Fruit fly (Drosophila melanogaster): ENCODE data around the gene loh.

The loh gene

dm6 chr2L:10426534-10427048 is 15.7 kb upstream of the loh start, which contains the start of the genes SmB and KdelR (continued):
- peak; percentile 87 for TF ChIP-seq CG14710 (tag; optimal IDR thresholded peaks at IDR 0.05)
- peak; percentile 68 for TF ChIP-seq ato (GFP tag; IDR thresholded peaks at IDR 0.05; ENCODE audit: partially characterized antibody)
- no peak for TF ChIP-seq Lpt (GFP tag; optimal IDR thresholded peaks at IDR 0.05)
- TF ChIP-seq CG30403 (GFP tag; optimal IDR thresholded peaks at IDR 0.05): peak; percentile 44
- no peak for TF ChIP-seq Dek (tag; optimal IDR thresholded peaks at IDR 0.05)
- no peak; the same call in 1 of the 2 replicates for TF ChIP-seq ssp (GFP tag; IDR thresholded peaks at IDR 0.05)
- peak; percentile 25 for TF ChIP-seq pfk (GFP tag; optimal IDR thresholded peaks at IDR 0.05)
- TF ChIP-seq CG10147 (GFP tag; optimal IDR thresholded peaks at IDR 0.05): no peak
- peak; percentile 40 for TF ChIP-seq gcm (GFP tag; optimal IDR thresholded peaks at IDR 0.05)
- no peak for TF ChIP-seq chm (GFP tag; IDR thresholded peaks at IDR 0.05)
- TF ChIP-seq zfh1 (GFP tag; IDR thresholded peaks at IDR 0.05): peak; percentile 6; the same call in 1 of the 3 replicates
- TF ChIP-seq HHEX (GFP tag; optimal IDR thresholded peaks at IDR 0.05): no peak
- no peak for TF ChIP-seq CG7372 (GFP tag; IDR thresholded peaks at IDR 0.05)
- TF ChIP-seq GATAe (GFP tag; conservative IDR thresholded peaks at IDR 0.05): no peak
- TF ChIP-seq Rfx (GFP tag; IDR thresholded peaks at IDR 0.05): no peak
- no peak for TF ChIP-seq Optix (GFP tag; IDR thresholded peaks at IDR 0.05)
- peak; percentile 18; the same call in 1 of the 2 replicates for TF ChIP-seq Adf1 (GFP tag; IDR thresholded peaks at IDR 0.05)
- peak; percentile 91 for TF ChIP-seq Dll (GFP tag; IDR thresholded peaks at IDR 0.05; ENCODE audit: partially characterized antibody)
- TF ChIP-seq Six4 (GFP tag; optimal IDR thresholded peaks at IDR 0.05): no peak
- no peak for TF ChIP-seq CG7928 (GFP tag; optimal IDR thresholded peaks at IDR 0.05)
- TF ChIP-seq slbo (GFP tag; IDR thresholded peaks at IDR 0.05): peak; percentile 26; the same call in 1 of the 2 replicates
- TF ChIP-seq Bgb (GFP tag; IDR thresholded peaks at IDR 0.05; ENCODE audit: partially characterized antibody): peak; percentile 80
- TF ChIP-seq ranshi (GFP tag; IDR thresholded peaks at IDR 0.05): no peak
- TF ChIP-seq Ravus (GFP tag; IDR thresholded peaks at IDR 0.05): no peak
- TF ChIP-seq amos (GFP tag; IDR thresholded peaks at IDR 0.05; ENCODE audit: partially characterized antibody): peak; percentile 67; the same call in 1 of the 2 replicates
- no peak for TF ChIP-seq ERR (GFP tag; optimal IDR thresholded peaks at IDR 0.05)
- TF ChIP-seq Doc3 (GFP tag; IDR thresholded peaks at IDR 0.05; ENCODE audit: partially characterized antibody): peak; percentile 57; the same call in 1 of the 3 replicates
- TF ChIP-seq BtbVII (GFP tag; optimal IDR thresholded peaks at IDR 0.05): peak; percentile 11
- TF ChIP-seq zf30C (GFP tag; optimal IDR thresholded peaks at IDR 0.05): no peak
- TF ChIP-seq ATbp (GFP tag; optimal IDR thresholded peaks at IDR 0.05): no peak
- peak; percentile 40 for TF ChIP-seq CG8290 (GFP tag; optimal IDR thresholded peaks at IDR 0.05)
- peak in 1 of 2 experiments; percentile 53 for TF ChIP-seq CG8290 (tag; optimal IDR thresholded peaks at IDR 0.05)
- no peak for TF ChIP-seq Sry-β (GFP tag; optimal IDR thresholded peaks at IDR 0.05)
- TF ChIP-seq CG13424 (tag; optimal IDR thresholded peaks at IDR 0.05): peak; percentile 7
- peak; percentile 80 for TF ChIP-seq Dref (GFP tag; IDR thresholded peaks at IDR 0.05)
- TF ChIP-seq CG1832 (GFP tag; optimal IDR thresholded peaks at IDR 0.05): no peak
- TF ChIP-seq lola (GFP tag; optimal IDR thresholded peaks at IDR 0.05): peak in 1 of 3 experiments; percentile 19
- TF ChIP-seq CG8388 (GFP tag; optimal IDR thresholded peaks at IDR 0.05): peak; percentile 21
- TF ChIP-seq CG9797 (GFP tag; optimal IDR thresholded peaks at IDR 0.05): peak; percentile 56
- no peak for TF ChIP-seq sisA (GFP tag; IDR thresholded peaks at IDR 0.05)
- TF ChIP-seq CG15514 (GFP tag; optimal IDR thresholded peaks at IDR 0.05): peak; percentile 66
- peak; percentile 83 for TF ChIP-seq Ets97D (GFP tag; optimal IDR thresholded peaks at IDR 0.05)
- no peak for TF ChIP-seq emc (GFP tag; optimal IDR thresholded peaks at IDR 0.05)
- no peak for TF ChIP-seq CG34376 (GFP tag; optimal IDR thresholded peaks at IDR 0.05)
- no peak for TF ChIP-seq seq (GFP tag; IDR thresholded peaks at IDR 0.05)
- no peak for TF ChIP-seq H2.0 (GFP tag; IDR thresholded peaks at IDR 0.05)
- no peak for TF ChIP-seq Ptx1 (GFP tag; IDR thresholded peaks at IDR 0.05)
- no peak for TF ChIP-seq CG6765 (GFP tag; optimal IDR thresholded peaks at IDR 0.05)
- no peak for TF ChIP-seq hkb (optimal IDR thresholded peaks at IDR 0.05)
- no peak for TF ChIP-seq hkb (GFP tag; IDR thresholded peaks at IDR 0.05)
